Worm (Caenorhabditis elegans): Measurements from ENCODE around the gene C16C8.5.

Gene C16C8.5

ce11 chrII:3463097-3463496 lies 17.9 kb upstream of the C16C8.5 start, which contains the start of gene C16C8.9:
Gene C16C8.9 (minus strand): TSS chrII:3463197.
- TF ChIP-seq unc-39 (tag; optimal IDR thresholded peaks at IDR 0.05) (no peak), elt-3 (tag; optimal IDR thresholded peaks at IDR 0.05) (no peak), bed-3 (GFP tag; optimal IDR thresholded peaks at IDR 0.05) (no peak), nhr-76 (tag; optimal IDR thresholded peaks at IDR 0.05) (no peak)

- no peak for TF ChIP-seq ceh-83 (GFP tag; optimal IDR thresholded peaks at IDR 0.05)
Observed at ce11 chrII:3461586-3461985, 16.4 kb upstream of the C16C8.5 start, which contains the start of gene C16C8.8. Gene C16C8.8 (minus strand): TSS chrII:3461686.

- no peak for TF ChIP-seq lin-32 (GFP tag; optimal IDR thresholded peaks at IDR 0.05)
- TF ChIP-seq elt-1 (tag; optimal IDR thresholded peaks at IDR 0.05; ENCODE audit: borderline replicate concordance, insufficient read depth), result no peak
- TF ChIP-seq drap-1 (GFP tag; optimal IDR thresholded peaks at IDR 0.05), result no peak
- no peak for TF ChIP-seq ham-2 (GFP tag; optimal IDR thresholded peaks at IDR 0.05)
- no peak for TF ChIP-seq unc-39 (tag; optimal IDR thresholded peaks at IDR 0.05)
- TF ChIP-seq pha-4 (tag; optimal IDR thresholded peaks at IDR 0.05), result no peak
- no peak for TF ChIP-seq sem-2 (GFP tag; optimal IDR thresholded peaks at IDR 0.05)
- no peak for TF ChIP-seq ceh-43 (GFP tag; optimal IDR thresholded peaks at IDR 0.05)
- TF ChIP-seq ztf-11 (tag; optimal IDR thresholded peaks at IDR 0.05), result no peak
- no peak for TF ChIP-seq ceh-83 (GFP tag; optimal IDR thresholded peaks at IDR 0.05)
- no peak for TF ChIP-seq unc-62 (GFP tag; optimal IDR thresholded peaks at IDR 0.05)
- TF ChIP-seq nhr-12 (tag; optimal IDR thresholded peaks at IDR 0.05), result no peak
- TF ChIP-seq tbx-8 (GFP tag; optimal IDR thresholded peaks at IDR 0.05), result no peak
- TF ChIP-seq mab-5 (tag; optimal IDR thresholded peaks at IDR 0.05), result no peak
- TF ChIP-seq bed-3 (GFP tag; optimal IDR thresholded peaks at IDR 0.05), result no peak
- no peak for TF ChIP-seq hlh-1 (tag; optimal IDR thresholded peaks at IDR 0.05)
- TF ChIP-seq mep-1 (tag; optimal IDR thresholded peaks at IDR 0.05), result no peak
- no peak for TF ChIP-seq mls-2 (tag; optimal IDR thresholded peaks at IDR 0.05)
- TF ChIP-seq nhr-28 (tag; optimal IDR thresholded peaks at IDR 0.05), result no peak
- no peak for TF ChIP-seq ces-1 (GFP tag; optimal IDR thresholded peaks at IDR 0.05)
Observed at ce11 chrII:3460048-3460447, 14.9 kb upstream of the C16C8.5 start, which contains the start of gene C16C8.7. Gene C16C8.7 (minus strand): TSS chrII:3460148.

- no peak for TF ChIP-seq lin-13 (tag; optimal IDR thresholded peaks at IDR 0.05)
- no peak for TF ChIP-seq ztf-11 (tag; optimal IDR thresholded peaks at IDR 0.05)
- TF ChIP-seq mep-1 (tag; optimal IDR thresholded peaks at IDR 0.05), result no peak
- TF ChIP-seq tbx-8 (GFP tag; optimal IDR thresholded peaks at IDR 0.05), result no peak
- TF ChIP-seq nhr-28 (tag; optimal IDR thresholded peaks at IDR 0.05), result no peak
- TF ChIP-seq nhr-12 (tag; optimal IDR thresholded peaks at IDR 0.05), result no peak
- TF ChIP-seq nhr-237 (tag; optimal IDR thresholded peaks at IDR 0.05), result no peak
Observed at ce11 chrII:3459199-3459598, 14.0 kb upstream of the C16C8.5 start.

- TF ChIP-seq M03D4.4 (tag; optimal IDR thresholded peaks at IDR 0.05) (no peak), ztf-11 (tag; optimal IDR thresholded peaks at IDR 0.05) (no peak), unc-120 (tag; optimal IDR thresholded peaks at IDR 0.05; ENCODE audit: poor library complexity, severe bottlenecking) (no peak), pha-4 (tag; optimal IDR thresholded peaks at IDR 0.05) (no peak)
Observed at ce11 chrII:3458209-3458608, 13.0 kb upstream of the C16C8.5 start, which contains the start of the genes C16C8.26 and C16C8.19. Gene C16C8.26 (minus strand): TSS chrII:3458309. Gene C16C8.19 (plus strand): TSS chrII:3458487.

- TF ChIP-seq nhr-12 (tag; optimal IDR thresholded peaks at IDR 0.05) (no peak), elt-3 (tag; optimal IDR thresholded peaks at IDR 0.05) (no peak), hlh-1 (tag; optimal IDR thresholded peaks at IDR 0.05) (no peak), M03D4.4 (tag; optimal IDR thresholded peaks at IDR 0.05) (no peak)
Observed at ce11 chrII:3453521-3453920, 8.3 kb upstream of the C16C8.5 start, which contains the start of gene C16C8.11. Gene C16C8.11 (plus strand): TSS chrII:3453708.

- TF ChIP-seq unc-120 (tag; optimal IDR thresholded peaks at IDR 0.05; ENCODE audit: poor library complexity, severe bottlenecking) (no peak), nhr-28 (tag; optimal IDR thresholded peaks at IDR 0.05) (no peak), drap-1 (GFP tag; optimal IDR thresholded peaks at IDR 0.05) (no peak), nhr-237 (tag; optimal IDR thresholded peaks at IDR 0.05) (no peak)
Observed at ce11 chrII:3452421-3452820, 7.2 kb upstream of the C16C8.5 start, which contains the start of gene C16C8.12. Gene C16C8.12 (plus strand): TSS chrII:3452721.

All from whole organism, mixed stage, embryonic.